Worm (Caenorhabditis elegans) whole organism, late embryonic: ENCODE measurements around the gene D2096.10.

Experiments
- K09A11.1 ChIP-seq: sonication (generic microtip); optimal IDR thresholded peaks from 2 replicates; lab custom pipeline; 2017; ENCODE audit warnings: antibody characterized with exemption, mild to moderate bottlenecking, missing genetic modification characterization, missing compliant biosample characterization; ENCODE audit not compliant: insufficient read depth
- Y22D7AL.16 ChIP-seq: sonication (generic microtip); optimal IDR thresholded peaks from 2 replicates; lab custom pipeline; 2016; ENCODE audit warnings: missing genetic modification characterization, missing compliant biosample characterization
- ceh-18 ChIP-seq: sonication (generic microtip); optimal IDR thresholded peaks from 2 replicates; lab custom pipeline; 2016; ENCODE audit warnings: missing genetic modification characterization, missing compliant biosample characterization
- ceh-19 ChIP-seq: fragments of 200-800 bp; sonication (Bioruptor generic); optimal IDR thresholded peaks from 2 replicates; lab custom pipeline; 2018; ENCODE audit warnings: mild to moderate bottlenecking, missing genetic modification characterization, missing compliant biosample characterization
- ceh-45 ChIP-seq: fragments of 200-800 bp; sonication (Bioruptor generic); IDR thresholded peaks from 2 replicates; pipeline ENCODE4 v1.3.6; 2022; ENCODE audit warnings: missing genetic modification reagents, missing genetic modification characterization, missing compliant biosample characterization
- ceh-48 ChIP-seq: sonication (generic microtip); optimal IDR thresholded peaks from 2 replicates; lab custom pipeline; 2016; ENCODE audit warnings: missing genetic modification characterization, inconsistent platforms, missing compliant biosample characterization
- dve-1 ChIP-seq: sonication (generic microtip); optimal IDR thresholded peaks from 2 replicates; lab custom pipeline; 2017; ENCODE audit warnings: antibody characterized with exemption, mild to moderate bottlenecking, missing genetic modification characterization, missing compliant biosample characterization
- elt-4 ChIP-seq: sonication (generic microtip); optimal IDR thresholded peaks from 2 replicates; lab custom pipeline; 2016; ENCODE audit warnings: missing genetic modification characterization, missing compliant biosample characterization
- hlh-30 ChIP-seq: sonication (generic microtip); optimal IDR thresholded peaks from 2 replicates; lab custom pipeline; 2017; ENCODE audit warnings: antibody characterized with exemption, missing genetic modification characterization, missing compliant biosample characterization; ENCODE audit not compliant: insufficient read depth
- madf-2 ChIP-seq: sonication (generic microtip); optimal IDR thresholded peaks from 2 replicates; lab custom pipeline; 2017; ENCODE audit warnings: missing genetic modification characterization, missing compliant biosample characterization
- mec-3 ChIP-seq: sonication (generic microtip); optimal IDR thresholded peaks from 2 replicates; lab custom pipeline; 2016; ENCODE audit warnings: borderline replicate concordance, missing genetic modification characterization, missing compliant biosample characterization
- nhr-232 ChIP-seq: sonication (generic microtip); optimal IDR thresholded peaks from 2 replicates; lab custom pipeline; 2016; ENCODE audit warnings: missing genetic modification characterization, missing compliant biosample characterization
- ref-2 ChIP-seq: sonication (generic microtip); optimal IDR thresholded peaks from 2 replicates; lab custom pipeline; 2016; ENCODE audit warnings: missing genetic modification characterization, missing compliant biosample characterization
- unc-55 ChIP-seq: sonication (generic microtip); optimal IDR thresholded peaks from 2 replicates; lab custom pipeline; 2017; ENCODE audit warnings: missing biosample characterization, missing genetic modification reagents, missing genetic modification characterization

The D2096.10 gene

DNA sequence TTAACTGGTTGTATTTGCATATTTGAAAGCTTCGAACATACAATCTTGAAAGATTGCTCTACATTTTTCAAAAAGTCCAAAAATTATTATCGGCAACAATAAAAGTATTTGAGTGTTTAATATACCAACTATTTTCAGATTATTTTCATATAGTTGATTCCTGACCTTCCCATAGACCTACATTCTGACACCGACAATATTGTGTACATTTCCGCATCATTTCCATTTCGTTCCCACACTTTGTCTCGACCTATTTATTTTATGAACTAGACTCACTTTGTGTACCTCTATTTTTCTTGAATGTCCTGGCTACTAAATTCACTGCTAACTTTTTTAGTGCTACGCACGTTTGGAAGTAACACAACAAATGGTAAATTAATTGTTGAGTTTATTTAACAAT is 46.7 kb downstream of the D2096.10 start, which contains the start of gene lgc-5:
lgc-5 (plus strand) TSS at position 301 of the 400 bp plus-strand sequence.
- TF ChIP-seq ceh-18 (tag; lab: Kevin White, UChicago) (no peak), nhr-232 (tag; lab: Kevin White, UChicago) (no peak), madf-2 (tag; lab: Kevin White, UChicago) (no peak), ceh-45 (GFP tag; lab: Robert Waterston, UW) (no peak), dve-1 (tag; lab: Kevin White, UChicago) (no peak), K09A11.1 (tag; lab: Kevin White, UChicago) (no peak), ceh-48 (tag; lab: Kevin White, UChicago) (no peak), elt-4 (tag; lab: Kevin White, UChicago) (no peak), unc-55 (GFP tag; lab: Kevin White, UChicago) (no peak), hlh-30 (no peak), ceh-19 (GFP tag; lab: Kevin White, UChicago) (no peak)

DNA sequence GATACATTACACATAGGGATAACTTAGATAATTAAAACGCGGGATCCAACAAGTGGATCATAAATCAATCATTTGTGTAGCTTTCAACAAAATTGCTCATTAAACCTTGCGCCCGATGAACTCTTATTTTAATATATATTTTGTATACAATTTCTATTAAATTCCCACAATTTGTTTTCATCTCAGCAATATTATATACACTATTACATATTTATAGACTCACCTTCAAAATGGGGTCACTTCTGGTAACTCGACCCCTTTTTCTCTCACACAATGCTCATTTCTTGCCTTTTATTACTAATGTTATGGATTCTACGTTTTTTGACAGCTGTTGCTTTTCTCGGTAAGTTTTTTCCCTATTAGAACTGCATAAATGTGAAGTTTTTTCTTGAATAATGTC is 49.4 kb downstream of the D2096.10 start, which contains the start of gene lgc-6:
lgc-6 (plus strand) TSS at position 301 of the 400 bp plus-strand sequence.
- TF ChIP-seq mec-3 (tag; lab: Kevin White, UChicago) (no peak), ceh-48 (tag; lab: Kevin White, UChicago) (no peak), Y22D7AL.16 (tag; lab: Kevin White, UChicago) (no peak), ref-2 (tag; lab: Kevin White, UChicago) (no peak), elt-4 (tag; lab: Kevin White, UChicago) (no peak)
- TF ChIP-seq, all 69 proteins: peak for 0
